Worm (Caenorhabditis elegans): Measurements from ENCODE around the gene eat-3.
A peak's percentile ranks its signal among the peaks of the same experiment; 100 is the strongest.

Gene eat-3

DNA sequence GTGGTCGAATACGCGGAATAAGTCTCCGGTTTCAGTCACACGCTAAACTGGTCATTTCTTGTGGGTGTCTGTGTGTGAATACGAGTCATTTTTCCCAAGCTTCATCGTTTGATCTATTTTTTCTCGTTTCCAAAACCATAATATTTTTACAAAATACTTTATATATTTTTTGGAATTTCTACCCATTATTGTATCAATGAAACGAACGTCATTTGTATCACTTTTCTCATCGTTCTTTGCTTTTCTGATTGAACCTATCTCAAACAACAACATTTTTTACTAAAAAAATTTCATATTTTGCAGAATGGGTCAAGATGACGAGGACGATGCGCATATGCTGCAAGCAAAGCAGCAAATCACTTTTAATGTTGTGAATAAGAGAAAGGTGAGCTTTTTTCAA lies 33.6 kb downstream of the eat-3 start, which contains the start of gene mel-11:
mel-11 (plus strand) TSS at position 301 of the 400 bp plus-strand sequence.
- TF ChIP-seq F13H6.1 (tag; optimal IDR thresholded peaks at IDR 0.05) (no peak), nhr-23 (tag; optimal IDR thresholded peaks at IDR 0.05) (no peak), mab-5 (tag; optimal IDR thresholded peaks at IDR 0.05) (no peak), nhr-10 (tag; optimal IDR thresholded peaks at IDR 0.05) (no peak), sma-3 (GFP tag; optimal IDR thresholded peaks at IDR 0.05) (no peak), sma-9 (GFP tag; optimal IDR thresholded peaks at IDR 0.05) (no peak), sma-9 (tag; optimal IDR thresholded peaks at IDR 0.05) (no peak)

DNA sequence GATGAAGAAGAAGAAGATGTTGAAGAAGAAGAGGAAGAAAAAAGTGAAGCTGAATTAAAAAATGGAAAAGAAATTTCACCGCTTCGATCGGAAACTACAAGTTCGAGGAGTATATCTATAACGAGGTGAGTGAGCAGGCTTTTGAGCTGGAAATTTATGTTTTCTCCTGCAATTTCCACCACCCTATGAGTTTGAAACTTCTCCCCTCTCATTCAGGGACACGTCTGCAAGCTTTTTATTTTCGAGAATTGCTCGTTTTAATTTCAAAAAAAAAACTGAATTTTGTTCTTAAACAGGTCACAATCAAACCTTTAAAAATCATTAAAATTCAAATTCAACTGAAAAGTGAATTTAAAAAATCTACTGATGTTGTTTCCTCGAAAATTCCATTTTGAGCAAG lies 37.6 kb downstream of the eat-3 start:
- TF ChIP-seq mab-5 (tag; optimal IDR thresholded peaks at IDR 0.05) (no peak), elt-1 (tag; optimal IDR thresholded peaks at IDR 0.05) (no peak), mdl-1 (tag; optimal IDR thresholded peaks at IDR 0.05) (no peak), unc-55 (GFP tag; optimal IDR thresholded peaks at IDR 0.05) (no peak), nhr-237 (tag; optimal IDR thresholded peaks at IDR 0.05) (no peak), ceh-82 (tag; optimal IDR thresholded peaks at IDR 0.05) (no peak), fos-1 (tag; optimal IDR thresholded peaks at IDR 0.05) (no peak), nhr-21 (tag; optimal IDR thresholded peaks at IDR 0.05) (no peak), zag-1 (tag; optimal IDR thresholded peaks at IDR 0.05) (no peak)

DNA sequence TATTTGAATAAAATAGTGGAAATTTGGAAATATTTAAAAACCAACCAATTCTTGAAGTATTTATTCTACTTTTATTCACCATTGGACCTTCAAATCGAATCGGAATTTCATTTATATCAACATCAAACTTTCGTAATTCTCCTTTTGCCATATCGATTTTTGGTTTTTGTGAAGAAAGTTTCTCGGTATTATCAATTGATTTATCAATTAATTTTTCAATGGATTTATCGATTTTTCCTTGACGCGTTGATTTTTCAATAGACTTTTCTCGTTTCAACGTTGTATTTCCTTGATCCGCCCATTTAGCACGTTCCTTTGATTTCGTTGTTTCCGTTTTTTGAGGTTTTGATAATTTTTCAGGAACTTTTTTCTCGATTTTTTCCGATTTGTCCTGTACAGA lies 44.7 kb downstream of the eat-3 start:
- no peak for TF ChIP-seq ZK546.5 (tag; optimal IDR thresholded peaks at IDR 0.05)
- TF ChIP-seq skn-1 (tag; optimal IDR thresholded peaks at IDR 0.05), result no peak
- no peak for TF ChIP-seq nhr-6 (tag; optimal IDR thresholded peaks at IDR 0.05)

DNA sequence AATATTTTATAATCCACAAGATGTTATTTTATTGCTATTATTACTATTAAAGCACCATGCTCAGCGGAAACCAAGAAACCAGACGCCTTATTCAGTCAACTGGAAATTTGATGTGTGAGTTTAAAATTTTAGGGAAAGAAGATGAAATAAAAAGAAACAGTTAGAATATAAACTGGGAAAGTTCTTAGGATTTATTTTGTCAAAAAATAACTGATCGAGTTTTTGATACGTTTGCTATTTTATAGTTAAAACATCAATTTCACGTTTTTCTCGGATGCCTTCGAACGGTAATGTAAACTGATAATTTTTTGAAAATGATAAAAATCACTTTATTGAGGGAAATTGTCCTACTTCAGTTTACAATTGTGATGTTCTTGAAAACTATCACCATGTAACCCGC lies 47.7 kb downstream of the eat-3 start, which contains the start of gene C06C3.3:
C06C3.3 (minus strand) TSS at position 101 of the 400 bp plus-strand sequence.
- TF ChIP-seq ztf-11 (tag; optimal IDR thresholded peaks at IDR 0.05), result no peak

DNA sequence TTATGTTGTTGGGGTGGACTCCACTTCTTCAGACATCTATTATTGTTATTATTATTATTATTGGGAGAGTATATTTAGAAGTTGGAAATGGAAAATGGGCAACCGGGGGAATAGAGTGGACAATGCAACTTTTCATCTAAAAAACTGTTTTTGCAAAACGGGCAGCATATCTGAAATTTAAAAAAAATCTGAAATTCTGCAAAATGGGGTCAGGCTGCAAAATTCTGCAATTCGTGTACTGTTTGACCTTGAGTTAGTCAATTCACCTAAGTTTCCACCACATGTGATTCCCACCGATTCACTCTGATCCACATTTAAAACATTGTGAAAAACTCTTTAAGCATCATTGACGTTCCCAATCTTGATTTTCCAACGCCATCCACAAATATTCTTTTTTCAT lies 48.3 kb downstream of the eat-3 start, which contains the start of gene C06C3.4:
C06C3.4 (plus strand) TSS at position 301 of the 400 bp plus-strand sequence.
- TF ChIP-seq ztf-4 (tag; optimal IDR thresholded peaks at IDR 0.05) (no peak), lin-13 (GFP tag; optimal IDR thresholded peaks at IDR 0.05) (no peak), mbf-1 (tag; optimal IDR thresholded peaks at IDR 0.05) (no peak)

DNA sequence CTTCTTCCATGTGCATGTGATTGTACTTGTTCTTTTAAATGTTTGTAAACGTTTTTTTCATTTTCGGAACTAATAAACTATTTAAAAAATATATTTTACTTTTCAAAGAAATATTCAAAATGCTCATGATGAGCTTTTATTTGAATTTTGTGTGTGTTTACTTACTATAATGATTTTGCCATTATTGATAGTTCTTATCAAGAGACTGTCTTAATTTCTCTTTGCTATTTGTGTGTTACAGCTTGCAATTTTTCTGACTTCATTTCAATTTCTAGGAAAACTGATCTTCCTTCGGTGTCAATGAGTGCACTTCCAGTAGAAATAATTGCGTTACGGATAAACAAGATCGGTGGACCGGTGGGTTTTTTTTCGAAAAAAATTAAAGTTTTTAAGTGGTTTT lies 50.1 kb downstream of the eat-3 start, which contains the start of gene C06C3.12:
C06C3.12 (plus strand) TSS at position 301 of the 400 bp plus-strand sequence.
- TF ChIP-seq fos-1 (tag; optimal IDR thresholded peaks at IDR 0.05) (peak; percentile 24), zag-1 (tag; optimal IDR thresholded peaks at IDR 0.05) (no peak)

DNA sequence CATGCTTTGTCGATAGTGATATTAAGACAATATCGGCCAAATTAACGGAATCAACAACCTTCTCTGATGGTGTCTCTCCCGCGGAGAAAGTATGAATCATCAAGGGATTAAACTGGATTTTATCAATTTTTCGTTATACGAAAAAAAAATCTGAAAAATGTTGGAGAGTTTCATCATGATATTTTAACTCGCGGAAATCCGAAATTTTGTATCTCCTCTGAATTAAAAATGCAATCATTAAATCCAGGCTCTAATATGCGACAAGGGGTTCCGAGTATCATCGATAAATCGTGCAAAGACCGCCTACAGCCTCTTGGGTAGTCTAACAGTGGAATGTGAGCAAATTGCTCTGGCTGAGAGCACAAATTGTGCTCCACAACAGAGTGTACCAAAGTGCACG lies 52.5 kb downstream of the eat-3 start, which contains the start of gene C06C3.10:
C06C3.10 (minus strand) TSS at position 101 of the 400 bp plus-strand sequence.
- TF ChIP-seq blmp-1 (tag; optimal IDR thresholded peaks at IDR 0.05; ENCODE audit: insufficient read depth) (no peak), alr-1 (tag; optimal IDR thresholded peaks at IDR 0.05) (no peak), nhr-77 (tag; optimal IDR thresholded peaks at IDR 0.05) (no peak), ztf-11 (tag; optimal IDR thresholded peaks at IDR 0.05) (no peak)

DNA sequence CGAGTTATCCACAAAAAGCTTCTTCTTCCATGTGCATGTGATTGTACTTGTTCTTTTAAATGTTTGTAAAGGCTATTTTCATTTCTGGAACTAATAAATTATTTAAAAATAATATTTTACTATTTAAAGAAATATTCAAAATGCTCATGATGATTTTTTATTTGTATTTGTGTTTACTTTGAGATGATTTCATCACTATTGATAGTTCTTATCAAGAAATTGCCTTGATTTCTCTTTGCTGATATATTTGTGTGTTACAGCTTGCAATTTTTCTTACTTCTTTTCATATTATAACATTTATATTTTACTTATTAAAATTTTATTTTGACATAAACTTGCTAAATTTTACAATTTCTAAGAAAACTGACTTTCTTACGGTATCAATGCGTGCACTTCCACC lies 53.5 kb downstream of the eat-3 start:
- TF ChIP-seq ceh-16 (tag; optimal IDR thresholded peaks at IDR 0.05) (no peak), mbf-1 (tag; optimal IDR thresholded peaks at IDR 0.05) (no peak), elt-1 (tag; optimal IDR thresholded peaks at IDR 0.05) (no peak), nhr-129 (tag; optimal IDR thresholded peaks at IDR 0.05) (no peak), skn-1 (tag; optimal IDR thresholded peaks at IDR 0.05) (peak; percentile 19), crh-2 (tag; optimal IDR thresholded peaks at IDR 0.05) (no peak), ama-1 (optimal IDR thresholded peaks at IDR 0.05) (no peak), ZK546.5 (tag; optimal IDR thresholded peaks at IDR 0.05) (no peak), fos-1 (tag; optimal IDR thresholded peaks at IDR 0.05) (peak; percentile 68)

Data from whole organism, L2 larva.